Worm (Caenorhabditis elegans): ENCODE results near the gene cdc-73.

Gene cdc-73

DNA sequence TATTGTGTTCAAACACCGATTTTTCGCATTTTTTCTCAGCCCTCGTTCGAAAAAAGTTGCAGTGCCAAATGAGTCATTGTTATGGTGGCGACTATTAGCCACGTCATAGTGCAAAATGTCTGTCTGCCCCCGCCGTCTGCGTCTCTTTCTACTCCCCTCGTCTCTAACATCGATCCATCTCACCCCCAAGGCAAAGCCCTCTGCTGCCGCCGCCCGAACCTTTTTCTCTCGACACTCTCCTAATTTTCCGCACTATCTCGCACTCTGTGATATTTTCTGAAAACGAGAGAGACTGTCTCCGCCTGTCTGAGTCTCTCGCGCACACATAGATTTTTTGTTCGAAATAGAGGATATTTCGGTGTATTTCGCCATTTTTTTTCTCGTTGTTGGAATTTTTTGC, 50.7 kb downstream of the cdc-73 start (continued):
- peak; percentile 84 for TF ChIP-seq unc-55 (GFP tag; optimal IDR thresholded peaks at IDR 0.05)
- TF ChIP-seq blmp-1 (tag; optimal IDR thresholded peaks at IDR 0.05; ENCODE audit: insufficient read depth): no peak
- peak; percentile 4 for TF ChIP-seq nhr-237 (tag; optimal IDR thresholded peaks at IDR 0.05)
- TF ChIP-seq nhr-6 (tag; optimal IDR thresholded peaks at IDR 0.05): peak; percentile 44
- TF ChIP-seq nhr-10 (tag; optimal IDR thresholded peaks at IDR 0.05): no peak

DNA sequence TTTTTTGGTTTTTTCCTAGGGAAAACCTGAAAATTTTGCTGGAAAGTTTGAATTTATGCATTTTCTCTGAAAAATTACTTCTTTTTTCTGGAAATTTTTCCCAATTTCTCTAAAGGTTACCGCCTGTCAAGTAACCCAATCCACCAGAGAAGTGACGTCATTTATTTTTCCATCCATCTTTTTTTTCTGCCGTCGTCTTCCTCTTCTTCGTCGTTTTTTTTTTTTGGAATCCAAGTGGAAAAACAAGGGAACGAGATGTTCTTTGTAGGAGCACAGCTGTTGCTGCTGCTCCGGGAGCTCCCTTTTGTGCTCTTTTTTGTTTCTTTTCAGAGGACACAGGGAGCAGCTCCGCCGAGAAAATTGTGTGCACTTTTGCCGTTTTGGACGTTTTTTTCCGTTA, 52.0 kb downstream of the cdc-73 start:
- TF ChIP-seq unc-55 (GFP tag; optimal IDR thresholded peaks at IDR 0.05) (peak; percentile 0), elt-1 (tag; optimal IDR thresholded peaks at IDR 0.05) (no peak)

DNA sequence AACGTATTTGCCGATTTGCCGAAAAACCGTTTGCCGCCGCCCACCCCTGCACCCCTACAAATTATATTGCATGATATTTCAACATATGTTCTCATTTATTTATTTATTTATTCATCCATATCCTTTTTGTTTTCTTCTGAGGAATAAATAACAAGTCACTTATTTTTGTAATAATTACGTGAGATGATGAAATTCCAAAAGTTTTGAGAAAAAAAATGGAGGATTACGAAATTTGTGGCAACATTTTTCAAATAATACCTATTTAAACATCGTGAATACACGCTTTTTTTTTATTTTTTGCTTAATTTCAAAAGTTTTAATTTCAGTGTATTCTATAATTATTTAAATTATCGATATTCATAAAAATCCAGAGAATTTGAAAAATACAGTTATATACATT, 54.6 kb downstream of the cdc-73 start:
- no peak for TF ChIP-seq F13H6.1 (tag; optimal IDR thresholded peaks at IDR 0.05)
- TF ChIP-seq nhr-129 (tag; optimal IDR thresholded peaks at IDR 0.05): peak; percentile 26

All from whole organism, L2 larva.